Worm (Caenorhabditis elegans): ENCODE results near the gene cey-1.

- TF ChIP-seq T22C8.4 (GFP tag; IDR thresholded peaks at IDR 0.05) (no peak), ztf-23 (GFP tag; IDR thresholded peaks at IDR 0.05) (no peak), flt-1 (GFP tag; IDR thresholded peaks at IDR 0.05) (no peak), ztf-29 (GFP tag; IDR thresholded peaks at IDR 0.05) (no peak), klf-2 (GFP tag; conservative IDR thresholded peaks at IDR 0.05) (no peak), cog-1 (tag; optimal IDR thresholded peaks at IDR 0.05) (no peak), tab-1 (GFP tag; IDR thresholded peaks at IDR 0.05) (no peak), ref-1 (GFP tag; conservative IDR thresholded peaks at IDR 0.05) (no peak)
Observed at ce11 chrII:11030297-11030696, 10.7 kb downstream of the cey-1 start, which contains the start of gene nlp-18.
